Worm (Caenorhabditis elegans): ENCODE measurements around the gene nhr-27.

DNA sequence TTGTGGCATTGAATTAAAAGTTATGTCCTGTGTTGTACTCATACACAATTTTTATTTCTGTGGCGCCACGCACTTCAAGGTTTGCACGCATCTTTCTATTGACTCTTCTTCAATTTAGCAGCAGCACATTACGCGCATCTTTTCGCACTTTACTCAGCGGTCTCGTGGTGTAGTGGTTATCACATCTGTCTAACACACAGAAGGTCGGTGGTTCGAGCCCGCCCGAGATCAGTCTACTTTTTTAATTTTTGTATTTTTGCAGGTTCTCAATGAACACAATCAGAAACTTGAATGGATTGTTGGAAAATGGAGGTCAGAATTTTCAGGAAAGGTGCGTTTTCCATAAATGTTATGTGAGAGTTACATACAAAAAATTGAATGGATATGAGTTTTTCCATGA lies 35.4 kb upstream of the nhr-27 start:
- TF ChIP-seq W03F9.2 (tag; optimal IDR thresholded peaks at IDR 0.05) (peak; percentile 26), dao-5 (tag; optimal IDR thresholded peaks at IDR 0.05) (no peak)
